Fruit fly (Drosophila melanogaster): ENCODE results near the gene Srx.

- TF ChIP-seq CTCF (optimal IDR thresholded peaks at IDR 0.05) (no peak), CG8478 (optimal IDR thresholded peaks at IDR 0.05) (no peak)
Observed at dm6 chrX:17856029-17856428, 745 bp upstream of the Srx start, which contains the start of gene Mco4.
